Fruit fly (Drosophila melanogaster) whole organism, wandering third instar larva: Measurements from ENCODE around the gene raw.

ENCODE experiments used
- GATAd ChIP-seq: sonication (Bioruptor generic); optimal IDR thresholded peaks from 2 replicates; lab custom pipeline; 2016; ENCODE audit warnings: missing biosample characterization, missing genetic modification characterization
- HLH106 ChIP-seq: fragments of 200-800 bp; optimal IDR thresholded peaks from 3 replicates; lab custom pipeline; 2019; ENCODE audit warnings: missing biosample characterization, mild to moderate bottlenecking, missing genetic modification characterization, moderate library complexity
- Hr78 ChIP-seq: fragments of >200 bp; optimal IDR thresholded peaks from 2 replicates; lab custom pipeline; 2017; ENCODE audit warnings: missing biosample characterization, missing genetic modification characterization
- dmrt93B ChIP-seq: fragments of 200-800 bp; sonication (Bioruptor generic); optimal IDR thresholded peaks from 2 replicates; lab custom pipeline; 2018; ENCODE audit warnings: missing biosample characterization, mild to moderate bottlenecking, missing genetic modification characterization

DNA sequence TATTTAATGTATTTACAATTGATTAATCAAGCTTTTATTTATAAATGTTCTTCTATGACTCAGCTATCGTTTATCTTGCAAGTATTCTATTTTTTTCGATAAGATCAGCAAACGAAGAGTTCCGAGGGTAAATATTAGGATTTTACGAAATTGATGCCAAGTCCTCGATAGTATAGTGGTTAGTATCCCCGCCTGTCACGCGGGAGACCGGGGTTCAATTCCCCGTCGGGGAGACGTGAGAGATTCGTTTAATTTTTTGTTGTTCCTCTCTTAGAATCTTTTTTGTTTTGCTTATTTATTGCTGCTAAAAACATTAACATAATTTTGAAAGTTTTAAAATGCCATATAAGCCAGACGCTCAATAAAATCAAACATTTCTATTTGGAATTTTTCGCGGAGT lies 61.5 kb downstream of the raw start:
- TF ChIP-seq dmrt93B (GFP tag; lab: Kevin White, UChicago), result no peak
- no peak for TF ChIP-seq GATAd (GFP tag; lab: Kevin White, UChicago)
- TF ChIP-seq Hr78 (GFP tag; lab: Kevin White, UChicago), result no peak
- no peak for TF ChIP-seq HLH106
